Worm (Caenorhabditis elegans): ENCODE measurements around the gene T16G12.1.
A peak's percentile ranks its signal among the peaks of the same experiment; 100 is the strongest.

Gene T16G12.1

ce11 chrIII:10093093-10093492 lies 43.4 kb upstream of the T16G12.1 start (continued):
- TF ChIP-seq nfyb-1 (GFP tag; IDR thresholded peaks at IDR 0.05) (0 out of 2 replicates have a peak, but pooled peaks have one; percentile 35), F39B2.1 (GFP tag; IDR thresholded peaks at IDR 0.05) (no peak), bed-1 (GFP tag; IDR thresholded peaks at IDR 0.05) (no peak), fkh-3 (tag; optimal IDR thresholded peaks at IDR 0.05) (no peak), madf-6 (GFP tag; IDR thresholded peaks at IDR 0.05) (peak; percentile 37; the same call in 1 of the 2 replicates), ztf-26 (tag; optimal IDR thresholded peaks at IDR 0.05) (no peak), nhr-27 (tag; optimal IDR thresholded peaks at IDR 0.05) (no peak), efl-1 (GFP tag; optimal IDR thresholded peaks at IDR 0.05) (peak; percentile 66), zim-3 (tag; optimal IDR thresholded peaks at IDR 0.05) (no peak), hmg-1.2 (GFP tag; IDR thresholded peaks at IDR 0.05) (peak; percentile 12; the same call in 1 of the 2 replicates), dox-1 (GFP tag; IDR thresholded peaks at IDR 0.05) (no peak), F10E7.11 (tag; optimal IDR thresholded peaks at IDR 0.05) (no peak), lag-1 (GFP tag; IDR thresholded peaks at IDR 0.05) (no peak)

ce11 chrIII:10090685-10091084 lies 41.0 kb upstream of the T16G12.1 start, which contains the start of gene gtf-2H2C:
Gene gtf-2H2C, minus strand, starts transcription at chrIII:10090785.
- TF ChIP-seq cebp-1 (GFP tag; IDR thresholded peaks at IDR 0.05) (no peak), cebp-1 (tag; optimal IDR thresholded peaks at IDR 0.05) (peak; percentile 18), ztf-3 (GFP tag; optimal IDR thresholded peaks at IDR 0.05) (no peak), aptf-3 (GFP tag; IDR thresholded peaks at IDR 0.05) (no peak), madf-6 (GFP tag; IDR thresholded peaks at IDR 0.05) (peak; percentile 44; the same call in 1 of the 2 replicates), Y79H2A.3 (GFP tag; conservative IDR thresholded peaks at IDR 0.05) (0 out of 2 replicates have a peak, but pooled peaks have one; percentile 27), B0336.3 (GFP tag; IDR thresholded peaks at IDR 0.05) (0 out of 2 replicates have a peak, but pooled peaks have one; percentile 9)

DNA sequence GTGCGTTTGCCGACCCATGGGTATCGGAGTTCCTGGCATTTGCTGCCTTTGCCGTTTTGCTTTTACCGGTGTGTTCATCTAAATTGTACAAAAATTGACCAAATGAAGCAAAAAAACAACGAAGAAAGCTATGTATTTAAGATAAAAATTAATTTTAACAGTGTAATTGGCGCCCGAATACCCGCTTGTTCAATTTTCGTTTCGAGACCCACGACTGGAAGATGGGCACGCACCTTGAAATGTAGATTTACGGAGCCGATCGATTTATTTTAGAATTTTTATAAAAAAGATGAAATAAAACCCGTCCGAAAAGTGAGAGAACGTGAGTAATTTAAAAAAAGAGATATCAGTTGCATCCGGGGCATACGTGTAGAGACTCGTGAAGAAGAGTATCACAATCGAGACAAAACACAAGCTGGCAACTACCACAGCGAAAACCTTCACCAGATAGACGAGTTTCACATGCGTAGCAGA lies 38.9 kb upstream of the T16G12.1 start, which contains the start of gene hal-2:
Gene hal-2 (minus strand): TSS at position 424 of the 474 bp plus-strand sequence.
- peak; percentile 71 for TF ChIP-seq efl-1 (GFP tag; optimal IDR thresholded peaks at IDR 0.05)
- TF ChIP-seq madf-6 (GFP tag; IDR thresholded peaks at IDR 0.05), result peak; percentile 33; the same call in 1 of the 2 replicates
- 0 out of 2 replicates have a peak, but pooled peaks have one; percentile 7 for TF ChIP-seq madf-8 (GFP tag; conservative IDR thresholded peaks at IDR 0.05)
- no peak for TF ChIP-seq hlh-26 (GFP tag; conservative IDR thresholded peaks at IDR 0.05)
- peak; percentile 73 for TF ChIP-seq F33H1.4 (GFP tag; IDR thresholded peaks at IDR 0.05)
- peak; percentile 36 for TF ChIP-seq lsl-1 (GFP tag; optimal IDR thresholded peaks at IDR 0.05)
- TF ChIP-seq rcor-1 (GFP tag; IDR thresholded peaks at IDR 0.05), result no peak

DNA sequence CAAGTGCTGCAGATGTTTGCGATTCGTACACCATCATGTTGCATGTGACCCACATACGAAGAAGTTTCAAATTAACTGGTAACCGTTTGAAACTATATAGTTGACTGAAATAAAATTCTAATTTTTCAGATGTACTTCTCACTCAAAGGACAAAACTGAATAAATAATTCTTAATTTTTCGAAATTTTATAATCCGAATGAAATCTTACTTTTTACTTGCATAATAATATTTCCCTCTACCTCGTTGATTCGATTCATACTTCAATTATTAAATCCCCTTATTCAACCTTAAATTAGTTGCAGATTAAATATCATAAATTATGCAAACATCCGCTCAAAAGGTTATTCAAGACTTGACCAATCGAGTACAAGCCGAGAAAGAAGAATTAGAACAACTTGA lies 36.3 kb upstream of the T16G12.1 start, which contains the start of gene T16H12.2:
Gene T16H12.2 (plus strand): TSS at position 301 of the 400 bp plus-strand sequence.
- TF ChIP-seq tbx-9 (tag; optimal IDR thresholded peaks at IDR 0.05; ENCODE audit: borderline replicate concordance) (no peak), cebp-1 (GFP tag; IDR thresholded peaks at IDR 0.05) (no peak), cebp-1 (tag; optimal IDR thresholded peaks at IDR 0.05) (no peak)

DNA sequence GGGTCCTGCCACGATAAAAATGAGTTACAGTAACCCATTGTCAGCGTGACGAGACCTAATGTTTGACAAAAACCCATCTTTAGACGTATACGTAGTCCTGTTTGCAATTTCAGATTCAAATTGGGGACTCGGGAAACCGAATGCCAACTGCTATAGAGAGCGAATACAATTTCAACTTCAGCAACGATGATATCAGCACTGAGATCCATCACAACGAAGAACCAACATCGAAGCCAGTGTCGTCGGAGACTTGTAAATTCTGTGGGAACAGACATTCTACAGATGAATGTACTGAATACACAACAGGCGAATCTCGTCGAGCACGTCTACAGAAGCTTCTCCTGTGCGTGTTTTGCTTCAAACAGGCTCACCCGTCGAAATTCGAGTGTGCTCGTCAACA lies 35.9 kb upstream of the T16G12.1 start:
- TF ChIP-seq atf-7 (tag; optimal IDR thresholded peaks at IDR 0.05) (no peak), ztf-28 (GFP tag; IDR thresholded peaks at IDR 0.05) (0 out of 2 replicates have a peak, but pooled peaks have one; percentile 21), let-526 (GFP tag; IDR thresholded peaks at IDR 0.05) (no peak), snpc-3.4 (tag; optimal IDR thresholded peaks at IDR 0.05) (no peak)

DNA sequence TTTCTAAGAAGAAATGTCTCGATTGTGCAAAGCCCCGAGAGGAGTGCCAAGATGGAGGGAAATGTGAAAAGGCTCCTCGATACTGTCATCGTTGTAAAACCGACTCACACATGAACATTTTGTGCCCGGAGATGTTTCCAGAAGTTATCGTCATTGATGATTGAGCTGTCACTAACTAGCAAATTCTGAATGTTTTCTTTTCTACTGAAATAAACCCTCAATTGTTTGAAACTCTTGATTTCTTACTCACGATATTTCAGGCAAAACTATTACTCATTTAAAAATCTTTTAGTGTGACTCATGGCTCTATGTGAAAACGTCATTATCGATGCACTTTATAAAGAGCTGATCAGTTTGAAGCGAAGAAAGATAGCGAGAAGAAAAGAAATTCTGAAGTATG lies 35.4 kb upstream of the T16G12.1 start, which contains the start of gene T16H12.13:
Gene T16H12.13 (plus strand): TSS at position 301 of the 400 bp plus-strand sequence.
- TF ChIP-seq D2030.7 (GFP tag; IDR thresholded peaks at IDR 0.05) (no peak), hlh-12 (tag; optimal IDR thresholded peaks at IDR 0.05) (no peak), snpc-1.1 (tag; optimal IDR thresholded peaks at IDR 0.05; ENCODE audit: insufficient read depth) (no peak), attf-3 (GFP tag; conservative IDR thresholded peaks at IDR 0.05) (no peak), sea-2 (GFP tag; IDR thresholded peaks at IDR 0.05) (no peak), nfya-1 (tag; optimal IDR thresholded peaks at IDR 0.05; ENCODE audit: borderline replicate concordance, insufficient read depth) (no peak), K12H6.12 (tag; optimal IDR thresholded peaks at IDR 0.05) (no peak), hsf-1 (GFP tag; IDR thresholded peaks at IDR 0.05) (no peak), gei-17 (GFP tag; optimal IDR thresholded peaks at IDR 0.05) (no peak), F23B12.7 (tag; optimal IDR thresholded peaks at IDR 0.05; ENCODE audit: insufficient read depth) (no peak), F49E8.2 (tag; optimal IDR thresholded peaks at IDR 0.05; ENCODE audit: insufficient read depth) (no peak)

Measured in whole organism, young adult.